Worm (Caenorhabditis elegans) whole organism, mixed stage, embryonic: Measurements from ENCODE around the gene sri-4.

ENCODE experiments used
- M03D4.4 ChIP-seq: sonication (generic microtip); optimal IDR thresholded peaks from 2 replicates; lab custom pipeline; 2017; ENCODE audit warnings: mild to moderate bottlenecking, missing genetic modification characterization, missing compliant biosample characterization
- bed-3 ChIP-seq: fragments of 200-800 bp; sonication (Bioruptor generic); optimal IDR thresholded peaks from 3 replicates; lab custom pipeline; 2018; ENCODE audit warnings: mild to moderate bottlenecking, missing genetic modification characterization, moderate library complexity, missing compliant biosample characterization
- blmp-1 ChIP-seq: fragments of 150-350 bp; optimal IDR thresholded peaks from 2 replicates; lab custom pipeline; 2014; ENCODE audit warnings: missing biosample characterization, missing genetic modification characterization
- ceh-39 ChIP-seq: fragments of 150-350 bp; optimal IDR thresholded peaks from 2 replicates; lab custom pipeline; 2014; ENCODE audit warnings: missing biosample characterization, missing genetic modification characterization
- ceh-43 ChIP-seq: fragments of 200-800 bp; sonication (Bioruptor generic); optimal IDR thresholded peaks from 2 replicates; lab custom pipeline; 2018; ENCODE audit warnings: mild to moderate bottlenecking, missing genetic modification characterization, moderate library complexity, missing compliant biosample characterization
- ceh-83 ChIP-seq: fragments of 200-800 bp; sonication (Bioruptor generic); optimal IDR thresholded peaks from 2 replicates; lab custom pipeline; 2018; ENCODE audit warnings: mild to moderate bottlenecking, missing genetic modification characterization, missing compliant biosample characterization
- elt-1 ChIP-seq: sonication (generic microtip); optimal IDR thresholded peaks from 2 replicates; lab custom pipeline; 2017; ENCODE audit warnings: missing genetic modification characterization, mild to moderate bottlenecking, missing compliant biosample characterization, antibody characterized with exemption, moderate library complexity, borderline replicate concordance; ENCODE audit not compliant: insufficient read depth
- elt-3 ChIP-seq: fragments of 150-350 bp; optimal IDR thresholded peaks from 2 replicates; lab custom pipeline; 2014; ENCODE audit warnings: missing biosample characterization, missing genetic modification characterization
- flh-1 ChIP-seq: fragments of 200-800 bp; sonication (Bioruptor generic); optimal IDR thresholded peaks from 2 replicates; lab custom pipeline; 2018; ENCODE audit warnings: mild to moderate bottlenecking, missing genetic modification characterization, moderate library complexity, missing compliant biosample characterization
- ham-2 ChIP-seq: fragments of 200-800 bp; sonication (Bioruptor generic); optimal IDR thresholded peaks from 2 replicates; lab custom pipeline; 2018; ENCODE audit warnings: mild to moderate bottlenecking, missing genetic modification characterization, missing compliant biosample characterization
- hlh-1 ChIP-seq: fragments of 150-350 bp; optimal IDR thresholded peaks from 2 replicates; lab custom pipeline; 2014; ENCODE audit warnings: missing biosample characterization, missing genetic modification reagents, missing genetic modification characterization
- lin-13 ChIP-seq: fragments of 150-350 bp; optimal IDR thresholded peaks from 2 replicates; lab custom pipeline; 2014; ENCODE audit warnings: missing biosample characterization, missing genetic modification characterization
- lin-32 ChIP-seq: fragments of 200-800 bp; sonication (Bioruptor generic); optimal IDR thresholded peaks from 2 replicates; lab custom pipeline; 2018; ENCODE audit warnings: mild to moderate bottlenecking, missing genetic modification characterization, missing compliant biosample characterization
- lsy-2 ChIP-seq: fragments of 150-350 bp; optimal IDR thresholded peaks from 2 replicates; lab custom pipeline; 2014; ENCODE audit warnings: missing biosample characterization, missing genetic modification characterization
- mab-5 ChIP-seq: fragments of 150-350 bp; optimal IDR thresholded peaks from 2 replicates; lab custom pipeline; 2014; ENCODE audit warnings: missing biosample characterization, missing genetic modification characterization
- mep-1 ChIP-seq: fragments of 150-350 bp; optimal IDR thresholded peaks from 2 replicates; lab custom pipeline; 2017; ENCODE audit warnings: missing biosample characterization, missing genetic modification reagents, missing genetic modification characterization, inconsistent platforms
- mls-2 ChIP-seq: sonication (generic microtip); optimal IDR thresholded peaks from 2 replicates; lab custom pipeline; 2016; ENCODE audit warnings: mild to moderate bottlenecking, missing genetic modification characterization, moderate library complexity, missing compliant biosample characterization
- nhr-12 ChIP-seq: fragments of 150-350 bp; optimal IDR thresholded peaks from 2 replicates; lab custom pipeline; 2014; ENCODE audit warnings: missing biosample characterization, missing genetic modification characterization
- nhr-2 ChIP-seq: fragments of 150-350 bp; optimal IDR thresholded peaks from 2 replicates; lab custom pipeline; 2014; ENCODE audit warnings: missing biosample characterization, missing genetic modification characterization
- nhr-237 ChIP-seq: fragments of 150-350 bp; optimal IDR thresholded peaks from 2 replicates; lab custom pipeline; 2014; ENCODE audit warnings: missing biosample characterization, missing genetic modification characterization
- nhr-28 ChIP-seq: fragments of 150-350 bp; optimal IDR thresholded peaks from 2 replicates; lab custom pipeline; 2014; ENCODE audit warnings: missing biosample characterization, missing genetic modification characterization
- nhr-76 ChIP-seq: sonication (generic microtip); optimal IDR thresholded peaks from 2 replicates; lab custom pipeline; 2017; ENCODE audit warnings: missing biosample characterization, missing genetic modification characterization
- pha-4 ChIP-seq: fragments of 150-350 bp; optimal IDR thresholded peaks from 2 replicates; lab custom pipeline; 2018; ENCODE audit warnings: missing biosample characterization, missing genetic modification reagents, missing genetic modification characterization
- sem-2 ChIP-seq: fragments of 200-800 bp; sonication (Bioruptor generic); optimal IDR thresholded peaks from 2 replicates; lab custom pipeline; 2018; ENCODE audit warnings: mild to moderate bottlenecking, missing genetic modification characterization, missing compliant biosample characterization
- sptf-1 ChIP-seq: sonication (generic microtip); optimal IDR thresholded peaks from 2 replicates; lab custom pipeline; 2017; ENCODE audit warnings: mild to moderate bottlenecking, missing genetic modification characterization, moderate library complexity, missing compliant biosample characterization
- tbx-8 ChIP-seq: fragments of 200-800 bp; sonication (Bioruptor generic); optimal IDR thresholded peaks from 2 replicates; lab custom pipeline; 2018; ENCODE audit warnings: mild to moderate bottlenecking, missing genetic modification characterization, moderate library complexity, missing compliant biosample characterization
- unc-120 ChIP-seq: sonication (generic microtip); optimal IDR thresholded peaks from 2 replicates; lab custom pipeline; 2017; ENCODE audit warnings: missing genetic modification characterization, missing compliant biosample characterization; ENCODE audit not compliant: poor library complexity, severe bottlenecking
- unc-39 ChIP-seq: fragments of 150-350 bp; optimal IDR thresholded peaks from 2 replicates; lab custom pipeline; 2014; ENCODE audit warnings: missing biosample characterization, missing genetic modification characterization
- unc-62 ChIP-seq: fragments of 150-350 bp; optimal IDR thresholded peaks from 2 replicates; lab custom pipeline; 2014; ENCODE audit warnings: missing biosample characterization, missing genetic modification reagents, missing genetic modification characterization
- zip-8 ChIP-seq: fragments of 150-350 bp; optimal IDR thresholded peaks from 2 replicates; lab custom pipeline; 2014; ENCODE audit warnings: missing biosample characterization, missing genetic modification characterization

The sri-4 gene

ce11 chrV:748044-748443, at the start of gene sri-4:
Gene sri-4 (plus strand): TSS chrV:748344.
- TF ChIP-seq unc-62 (GFP tag; lab: Kevin White, UChicago) (no peak), sptf-1 (no peak), nhr-28 (tag; lab: Kevin White, UChicago) (no peak), lsy-2 (tag; lab: Kevin White, UChicago) (no peak), elt-1 (tag; lab: Kevin White, UChicago) (no peak), nhr-12 (tag; lab: Kevin White, UChicago) (no peak), zip-8 (tag; lab: Kevin White, UChicago) (no peak), bed-3 (GFP tag; lab: Kevin White, UChicago) (no peak), M03D4.4 (tag; lab: Kevin White, UChicago) (no peak), flh-1 (GFP tag; lab: Kevin White, UChicago) (no peak), unc-39 (tag; lab: Kevin White, UChicago) (no peak), mep-1 (tag; lab: Kevin White, UChicago) (no peak), unc-120 (tag; lab: Kevin White, UChicago) (no peak), ceh-43 (no peak), lin-13 (tag; lab: Kevin White, UChicago) (no peak), hlh-1 (tag; lab: Kevin White, UChicago) (no peak), mab-5 (tag; lab: Kevin White, UChicago) (no peak), elt-3 (tag; lab: Kevin White, UChicago) (no peak), ceh-39 (tag; lab: Kevin White, UChicago) (no peak)

- TF ChIP-seq zip-8 (tag; lab: Kevin White, UChicago) (peak; percentile 74), lin-32 (GFP tag; lab: Kevin White, UChicago) (no peak)
Observed at ce11 chrV:699051-699450, 49.1 kb upstream of the sri-4 start.

- no peak for TF ChIP-seq ceh-83 (GFP tag; lab: Kevin White, UChicago)
- TF ChIP-seq unc-120 (tag; lab: Kevin White, UChicago), result no peak
- TF ChIP-seq, all 35 proteins: peak for 0
Observed at ce11 chrV:699489-700129, 48.5 kb upstream of the sri-4 start, which contains the start of the genes ugt-29 and srx-5. Gene ugt-29 (minus strand): TSS chrV:699589. Gene srx-5 (plus strand): TSS chrV:700079.

- TF ChIP-seq sem-2 (no peak), unc-120 (tag; lab: Kevin White, UChicago) (no peak), hlh-1 (tag; lab: Kevin White, UChicago) (no peak), nhr-28 (tag; lab: Kevin White, UChicago) (no peak), flh-1 (GFP tag; lab: Kevin White, UChicago) (no peak), sptf-1 (no peak), pha-4 (tag; lab: Kevin White, UChicago) (no peak), nhr-237 (no peak)
Observed at ce11 chrV:702260-702659, 45.9 kb upstream of the sri-4 start, which contains the start of gene srbc-37. Gene srbc-37 (plus strand): TSS chrV:702560.

- TF ChIP-seq nhr-12 (tag; lab: Kevin White, UChicago) (no peak), nhr-237 (no peak)
Observed at ce11 chrV:706918-707317, 41.2 kb upstream of the sri-4 start, which contains the start of gene srbc-38. Gene srbc-38 (plus strand): TSS chrV:707218.

- TF ChIP-seq elt-3 (tag; lab: Kevin White, UChicago) (no peak), sem-2 (no peak), zip-8 (tag; lab: Kevin White, UChicago) (no peak), unc-120 (tag; lab: Kevin White, UChicago) (no peak), unc-39 (tag; lab: Kevin White, UChicago) (no peak), lin-32 (GFP tag; lab: Kevin White, UChicago) (no peak), bed-3 (GFP tag; lab: Kevin White, UChicago) (no peak)
Observed at ce11 chrV:708808-709207, 39.3 kb upstream of the sri-4 start, which contains the start of gene srbc-39. Gene srbc-39 (plus strand): TSS chrV:709108.

ce11 chrV:712882-713281, 35.3 kb upstream of the sri-4 start, which contains the start of gene cyp-33C11:
Gene cyp-33C11 (minus strand): TSS chrV:712982.
- TF ChIP-seq lsy-2 (tag; lab: Kevin White, UChicago) (no peak), sptf-1 (no peak), nhr-2 (no peak), elt-1 (tag; lab: Kevin White, UChicago) (no peak), mls-2 (tag; lab: Kevin White, UChicago) (no peak), hlh-1 (tag; lab: Kevin White, UChicago) (no peak), unc-39 (tag; lab: Kevin White, UChicago) (no peak), ceh-83 (GFP tag; lab: Kevin White, UChicago) (no peak), bed-3 (GFP tag; lab: Kevin White, UChicago) (no peak), sem-2 (no peak), flh-1 (GFP tag; lab: Kevin White, UChicago) (no peak), pha-4 (tag; lab: Kevin White, UChicago) (no peak), blmp-1 (tag; lab: Kevin White, UChicago) (no peak), nhr-76 (no peak), ham-2 (GFP tag; lab: Kevin White, UChicago) (no peak), tbx-8 (GFP tag; lab: Kevin White, UChicago) (no peak), ceh-39 (tag; lab: Kevin White, UChicago) (no peak), unc-62 (GFP tag; lab: Kevin White, UChicago) (no peak), mep-1 (tag; lab: Kevin White, UChicago) (no peak)
